Worm (Caenorhabditis elegans) whole organism, L3 larva: Measurements from ENCODE around the gene Y53C12A.11.

ENCODE experiments used
- R02D3.7 ChIP-seq: fragments of 150-350 bp; optimal IDR thresholded peaks from 2 replicates; lab custom pipeline; 2014; ENCODE audit warnings: missing biosample characterization, missing genetic modification characterization
- ama-1 ChIP-seq: fragments of 150-350 bp; optimal IDR thresholded peaks from 2 replicates; lab custom pipeline; 2018
- ceh-28 ChIP-seq: fragments of 150-350 bp; optimal IDR thresholded peaks from 2 replicates; lab custom pipeline; 2014; ENCODE audit warnings: missing biosample characterization, missing genetic modification reagents, missing genetic modification characterization
- ceh-82 ChIP-seq: fragments of 150-350 bp; optimal IDR thresholded peaks from 2 replicates; lab custom pipeline; 2014; ENCODE audit warnings: missing biosample characterization, missing genetic modification characterization
- ceh-9 ChIP-seq: sonication (generic microtip); optimal IDR thresholded peaks from 2 replicates; lab custom pipeline; 2018; ENCODE audit warnings: missing biosample characterization, missing genetic modification characterization
- egl-27 ChIP-seq: sonication (generic microtip); optimal IDR thresholded peaks from 4 replicates; lab custom pipeline; 2017; ENCODE audit warnings: missing biosample characterization, missing genetic modification reagents, missing genetic modification characterization
- egl-5 ChIP-seq: fragments of 150-350 bp; optimal IDR thresholded peaks from 2 replicates; lab custom pipeline; 2017; ENCODE audit warnings: missing biosample characterization, missing genetic modification reagents, missing genetic modification characterization, inconsistent platforms
- elt-1 ChIP-seq: fragments of 150-350 bp; optimal IDR thresholded peaks from 2 replicates; lab custom pipeline; 2014; ENCODE audit warnings: missing biosample characterization, missing genetic modification characterization
- elt-2 ChIP-seq: sonication (generic microtip); optimal IDR thresholded peaks from 2 replicates; lab custom pipeline; 2016; ENCODE audit warnings: missing genetic modification reagents, mild to moderate bottlenecking, missing genetic modification characterization, missing compliant biosample characterization
- elt-3 ChIP-seq, 3 experiments: fragments of 150-350 bp in 1 of 3; sonication (generic microtip) in 2 of 3; optimal IDR thresholded peaks; 2 replicates in 2 of 3; 4 replicates in 1 of 3; lab custom pipeline; 2014 to 2017; ENCODE audit warnings: missing biosample characterization in 3 of 3, missing genetic modification characterization in 3 of 3
- eor-1 ChIP-seq, 2 experiments: fragments of 150-350 bp; optimal IDR thresholded peaks; 2 replicates each; lab custom pipeline; 2014 to 2018; ENCODE audit warnings: missing biosample characterization in 2 of 2, missing genetic modification characterization in 2 of 2
- fkh-10 ChIP-seq: sonication (generic microtip); optimal IDR thresholded peaks from 2 replicates; lab custom pipeline; 2017; ENCODE audit warnings: missing biosample characterization, missing genetic modification reagents, missing genetic modification characterization
- lin-15B ChIP-seq: fragments of 150-350 bp; optimal IDR thresholded peaks from 2 replicates; lab custom pipeline; 2014; ENCODE audit warnings: missing biosample characterization, missing genetic modification characterization
- lsy-12 ChIP-seq: sonication (generic microtip); optimal IDR thresholded peaks from 2 replicates; lab custom pipeline; 2016; ENCODE audit warnings: mild to moderate bottlenecking, missing genetic modification characterization, missing compliant biosample characterization
- mml-1 ChIP-seq: fragments of 150-350 bp; sonication (generic microtip); optimal IDR thresholded peaks from 3 replicates; lab custom pipeline; 2014; ENCODE audit warnings: missing biosample characterization, missing genetic modification characterization
- nfya-1 ChIP-seq: sonication (generic microtip); optimal IDR thresholded peaks from 2 replicates; lab custom pipeline; 2017; ENCODE audit warnings: missing genetic modification characterization, mild to moderate bottlenecking, missing compliant biosample characterization, antibody characterized with exemption, moderate library complexity; ENCODE audit not compliant: insufficient read depth
- nhr-11 ChIP-seq: fragments of 150-350 bp; optimal IDR thresholded peaks from 2 replicates; lab custom pipeline; 2014; ENCODE audit warnings: missing biosample characterization, missing genetic modification characterization
- nhr-23 ChIP-seq: fragments of 150-350 bp; optimal IDR thresholded peaks from 2 replicates; lab custom pipeline; 2014; ENCODE audit warnings: missing biosample characterization, missing genetic modification reagents, missing genetic modification characterization
- nhr-237 ChIP-seq: fragments of 150-350 bp; optimal IDR thresholded peaks from 2 replicates; lab custom pipeline; 2014; ENCODE audit warnings: missing biosample characterization, missing genetic modification characterization
- nhr-25 ChIP-seq: sonication (generic microtip); optimal IDR thresholded peaks from 2 replicates; lab custom pipeline; 2017; ENCODE audit warnings: missing biosample characterization, missing genetic modification characterization
- nhr-67 ChIP-seq: fragments of 150-350 bp; optimal IDR thresholded peaks from 2 replicates; lab custom pipeline; 2014; ENCODE audit warnings: missing biosample characterization, missing genetic modification characterization
- nhr-76 ChIP-seq: fragments of 150-350 bp; sonication (generic microtip); optimal IDR thresholded peaks from 5 replicates; lab custom pipeline; 2014; ENCODE audit warnings: missing biosample characterization, missing genetic modification characterization
- nhr-77 ChIP-seq: fragments of 150-350 bp; optimal IDR thresholded peaks from 2 replicates; lab custom pipeline; 2014; ENCODE audit warnings: missing biosample characterization, missing genetic modification characterization
- pha-4 ChIP-seq: fragments of 150-350 bp; optimal IDR thresholded peaks from 2 replicates; lab custom pipeline; 2014; ENCODE audit warnings: missing biosample characterization, missing genetic modification reagents, missing genetic modification characterization
- pqm-1 ChIP-seq: fragments of 150-350 bp; optimal IDR thresholded peaks from 2 replicates; lab custom pipeline; 2017; ENCODE audit warnings: missing biosample characterization, missing genetic modification characterization, inconsistent platforms
- sea-2 ChIP-seq: fragments of 150-350 bp; sonication (generic microtip); optimal IDR thresholded peaks from 4 replicates; lab custom pipeline; 2014; ENCODE audit warnings: missing biosample characterization, missing genetic modification reagents, missing genetic modification characterization
- skn-1 ChIP-seq: fragments of 150-350 bp; optimal IDR thresholded peaks from 2 replicates; lab custom pipeline; 2014; ENCODE audit warnings: missing biosample characterization, missing genetic modification characterization
- tbx-2 ChIP-seq: sonication (generic microtip); optimal IDR thresholded peaks from 2 replicates; lab custom pipeline; 2016; ENCODE audit warnings: mild to moderate bottlenecking, missing genetic modification characterization, missing compliant biosample characterization
- unc-62 ChIP-seq: fragments of 150-350 bp; sonication (generic microtip); optimal IDR thresholded peaks from 4 replicates; lab custom pipeline; 2014; ENCODE audit warnings: missing biosample characterization, missing genetic modification reagents, missing genetic modification characterization
- ztf-11 ChIP-seq: fragments of 150-350 bp; optimal IDR thresholded peaks from 2 replicates; lab custom pipeline; 2014; ENCODE audit warnings: missing biosample characterization, missing genetic modification characterization
- ztf-4 ChIP-seq: fragments of 150-350 bp; optimal IDR thresholded peaks from 2 replicates; lab custom pipeline; 2014; ENCODE audit warnings: missing biosample characterization, missing genetic modification characterization

The Y53C12A.11 gene

ce11 chrII:9686663-9687193 is 31.8 kb downstream of the Y53C12A.11 start, which contains the start of gene ZK1320.9:
Gene ZK1320.9 (minus strand): TSS chrII:9686713.
- no peak for TF ChIP-seq nhr-67 (tag; lab: Kevin White, UChicago)
- TF ChIP-seq lin-15B (tag; lab: Kevin White, UChicago): peak; percentile 13
- no peak for TF ChIP-seq eor-1 (tag; optimal IDR thresholded peaks at IDR 0.05; lab: Kevin White, UChicago)
- TF ChIP-seq nhr-77 (tag; lab: Kevin White, UChicago): no peak
- TF ChIP-seq elt-2 (tag; lab: Kevin White, UChicago): peak; percentile 50
- TF ChIP-seq nhr-11 (tag; lab: Kevin White, UChicago): no peak
- TF ChIP-seq pha-4 (tag; lab: Kevin White, UChicago): peak; percentile 33
- TF ChIP-seq nhr-25 (tag; lab: Kevin White, UChicago): peak; percentile 18
- TF ChIP-seq nhr-76: peak; percentile 59
- TF ChIP-seq skn-1 (tag; lab: Kevin White, UChicago): no peak
- TF ChIP-seq ztf-4 (tag; lab: Kevin White, UChicago): no peak

ce11 chrII:9684175-9684574 is 34.3 kb downstream of the Y53C12A.11 start:
- no peak for TF ChIP-seq pqm-1 (tag; lab: Kevin White, UChicago)
- peak; percentile 50 for TF ChIP-seq ama-1 (lab: Kevin White, UChicago)
- TF ChIP-seq, all 47 proteins: peak for 1

ce11 chrII:9682044-9682443 is 36.5 kb downstream of the Y53C12A.11 start:
- TF ChIP-seq elt-1 (tag; lab: Kevin White, UChicago) (no peak), fkh-10 (GFP tag; lab: Kevin White, UChicago) (peak; percentile 68)

ce11 chrII:9680493-9680892 is 38.0 kb downstream of the Y53C12A.11 start, which contains the start of gene ZK1320.13:
Gene ZK1320.13 (plus strand): TSS chrII:9680793.
- TF ChIP-seq elt-2 (tag; lab: Kevin White, UChicago) (no peak), egl-27 (tag; lab: Kevin White, UChicago) (no peak), sea-2 (no peak), ceh-28 (tag; lab: Kevin White, UChicago) (no peak), skn-1 (tag; lab: Kevin White, UChicago) (no peak), elt-3 (tag; optimal IDR thresholded peaks at IDR 0.05; lab: Kevin White, UChicago) (no peak)

ce11 chrII:9679842-9680241 is 38.7 kb downstream of the Y53C12A.11 start:
- TF ChIP-seq nhr-23 (tag; lab: Kevin White, UChicago) (no peak), pha-4 (tag; lab: Kevin White, UChicago) (no peak), egl-5 (tag; lab: Kevin White, UChicago) (no peak), unc-62 (GFP tag; lab: Kevin White, UChicago) (no peak), sea-2 (no peak), ama-1 (lab: Kevin White, UChicago) (no peak), eor-1 (tag; optimal IDR thresholded peaks at IDR 0.05; lab: Kevin White, UChicago) (no peak), elt-3 (tag; optimal IDR thresholded peaks at IDR 0.05; lab: Kevin White, UChicago) (no peak), tbx-2 (tag; lab: Kevin White, UChicago) (no peak), nhr-237 (no peak), mml-1 (tag; lab: Kevin White, UChicago) (no peak), R02D3.7 (tag; lab: Kevin White, UChicago) (no peak), ceh-82 (tag; lab: Kevin White, UChicago) (no peak), nfya-1 (tag; lab: Kevin White, UChicago) (no peak), ceh-9 (tag; lab: Kevin White, UChicago) (no peak), ztf-11 (no peak), elt-1 (tag; lab: Kevin White, UChicago) (no peak)

- peak; percentile 67 for TF ChIP-seq elt-2 (tag; lab: Kevin White, UChicago)
- no peak for TF ChIP-seq nhr-76
- no peak for TF ChIP-seq pha-4 (tag; lab: Kevin White, UChicago)
- no peak for TF ChIP-seq lsy-12 (tag; lab: Kevin White, UChicago)
- TF ChIP-seq eor-1 (tag; optimal IDR thresholded peaks at IDR 0.05; lab: Kevin White, UChicago): no peak
- TF ChIP-seq pqm-1 (tag; lab: Kevin White, UChicago): peak; percentile 50
Measured at ce11 chrII:9677470-9677869, 41.0 kb downstream of the Y53C12A.11 start.
